Worm (Caenorhabditis elegans) whole organism, L4 larva: ENCODE data around the gene C17H12.10.

Experiments used
- F37D6.2 ChIP-seq: sonication (generic microtip); optimal IDR thresholded peaks from 2 replicates; lab custom pipeline; 2016; ENCODE audit warnings: mild to moderate bottlenecking, missing genetic modification characterization, missing compliant biosample characterization
- ama-1 ChIP-seq: fragments of 150-350 bp; optimal IDR thresholded peaks from 2 replicates; lab custom pipeline; 2014; ENCODE audit warnings: inconsistent platforms, mixed read lengths
- dpl-1 ChIP-seq: fragments of 150-350 bp; optimal IDR thresholded peaks from 2 replicates; lab custom pipeline; 2014; ENCODE audit warnings: missing biosample characterization, missing genetic modification reagents, missing genetic modification characterization
- hlh-30 ChIP-seq: sonication (generic microtip); optimal IDR thresholded peaks from 2 replicates; lab custom pipeline; 2017; ENCODE audit warnings: antibody characterized with exemption, mild to moderate bottlenecking, missing genetic modification characterization, missing compliant biosample characterization; ENCODE audit not compliant: insufficient read depth
- lin-13 ChIP-seq: fragments of 150-350 bp; optimal IDR thresholded peaks from 2 replicates; lab custom pipeline; 2014; ENCODE audit warnings: missing biosample characterization, missing genetic modification reagents, missing genetic modification characterization
- lin-38 ChIP-seq: fragments of 200-800 bp; sonication (Bioruptor generic); IDR thresholded peaks from 2 replicates; pipeline ENCODE4 v1.3.6; 2022; ENCODE audit warnings: missing genetic modification reagents, missing genetic modification characterization, missing compliant biosample characterization
- lsy-2 ChIP-seq, 2 experiments: fragments of 150-350 bp in 1 of 2; sonication (generic microtip) in 1 of 2; optimal IDR thresholded peaks; 2 replicates each; lab custom pipeline; 2014 to 2017; ENCODE audit warnings: missing biosample characterization in 2 of 2, missing genetic modification characterization in 2 of 2
- nhr-28 ChIP-seq: fragments of 150-350 bp; optimal IDR thresholded peaks from 2 replicates; lab custom pipeline; 2014; ENCODE audit warnings: missing biosample characterization, missing genetic modification characterization
- nhr-77 ChIP-seq: fragments of 150-350 bp; optimal IDR thresholded peaks from 2 replicates; lab custom pipeline; 2014; ENCODE audit warnings: missing biosample characterization, missing genetic modification characterization
- pha-4 ChIP-seq, 2 experiments: fragments of 150-350 bp in 1 of 2; fragments of 200-800 bp in 1 of 2; sonication (Bioruptor generic) in 1 of 2; IDR thresholded peaks in 1 of 2; optimal IDR thresholded peaks in 1 of 2; 2 replicates each; pipeline versions ENCODE4 v1.3.6 to Lab custom; 2014 to 2022; ENCODE audit warnings: missing genetic modification characterization in 2 of 2, missing genetic modification reagents in 2 of 2, missing biosample characterization in 1 of 2, missing compliant biosample characterization in 1 of 2
- php-3 ChIP-seq: fragments of 200-800 bp; sonication (Bioruptor generic); IDR thresholded peaks from 2 replicates; pipeline ENCODE4 v1.3.6; 2022; ENCODE audit warnings: missing genetic modification reagents, missing genetic modification characterization, missing compliant biosample characterization
- skn-1 ChIP-seq: fragments of 150-350 bp; optimal IDR thresholded peaks from 2 replicates; lab custom pipeline; 2014; ENCODE audit warnings: missing biosample characterization, missing genetic modification characterization
- spr-1 ChIP-seq: sonication (generic microtip); optimal IDR thresholded peaks from 2 replicates; lab custom pipeline; 2016; ENCODE audit warnings: mild to moderate bottlenecking, missing genetic modification characterization, missing compliant biosample characterization
- zag-1 ChIP-seq: fragments of 150-350 bp; optimal IDR thresholded peaks from 2 replicates; lab custom pipeline; 2014; ENCODE audit warnings: missing biosample characterization, missing genetic modification characterization

- TF ChIP-seq php-3 (GFP tag; lab: Robert Waterston, UW) (no peak), nhr-28 (tag; lab: Kevin White, UChicago) (no peak), skn-1 (tag; lab: Kevin White, UChicago) (no peak), zag-1 (tag; lab: Kevin White, UChicago) (no peak), hlh-30 (no peak), dpl-1 (GFP tag; lab: Kevin White, UChicago) (no peak), spr-1 (tag; lab: Kevin White, UChicago) (no peak), F37D6.2 (tag; lab: Kevin White, UChicago) (no peak), ama-1 (no peak), lin-38 (GFP tag; lab: Robert Waterston, UW) (no peak), nhr-77 (tag; lab: Kevin White, UChicago) (no peak), lin-13 (GFP tag; lab: Kevin White, UChicago) (no peak), pha-4 (GFP tag; IDR thresholded peaks at IDR 0.05; lab: Robert Waterston, UW) (no peak), pha-4 (tag; optimal IDR thresholded peaks at IDR 0.05; lab: Kevin White, UChicago) (no peak), lsy-2 (tag; optimal IDR thresholded peaks at IDR 0.05; lab: Kevin White, UChicago) (no peak)
Measured at ce11 chrIV:6777156-6777555, 29.4 kb upstream of the C17H12.10 start.
